Worm (Caenorhabditis elegans): Measurements from ENCODE around the gene tag-124.
A peak's percentile ranks its signal among the peaks of the same experiment; 100 is the strongest.

Gene tag-124

DNA sequence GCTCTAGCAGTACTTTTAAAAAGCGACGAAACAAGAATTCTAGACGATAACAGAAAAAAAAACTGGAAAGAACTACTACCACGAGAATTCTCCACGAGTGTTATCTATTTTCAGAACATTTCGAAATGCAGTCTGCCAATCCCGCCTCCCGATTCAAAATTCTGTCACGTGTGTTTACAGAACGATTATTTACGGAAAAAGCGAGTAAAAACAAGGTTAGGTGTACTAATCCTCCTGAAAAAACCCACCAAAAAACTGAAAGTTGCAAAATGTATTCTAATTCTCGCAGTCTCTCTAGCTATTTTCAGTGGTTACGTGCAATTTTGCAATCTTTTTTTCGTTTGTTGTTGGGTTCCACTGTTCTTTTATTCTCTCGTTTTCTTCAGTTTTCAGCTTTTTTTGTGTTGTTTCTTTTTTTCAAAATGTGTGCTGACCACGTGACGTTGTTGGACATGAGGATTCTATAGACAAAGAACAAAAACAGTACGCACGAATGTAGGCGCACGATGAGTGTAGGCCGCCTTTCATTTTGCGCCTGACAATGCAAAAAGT, 15.5 kb downstream of the tag-124 start (continued):
- peak; percentile 36 for TF ChIP-seq hlh-30 (tag; optimal IDR thresholded peaks at IDR 0.05; ENCODE audit: insufficient read depth)
- TF ChIP-seq egl-27 (tag; optimal IDR thresholded peaks at IDR 0.05) = no peak
- no peak for TF ChIP-seq ztf-11 (tag; optimal IDR thresholded peaks at IDR 0.05)
- no peak for TF ChIP-seq nhr-6 (tag; optimal IDR thresholded peaks at IDR 0.05)
- TF ChIP-seq spr-1 (tag; optimal IDR thresholded peaks at IDR 0.05) = no peak
- no peak for TF ChIP-seq saeg-2 (GFP tag; IDR thresholded peaks at IDR 0.05)
- TF ChIP-seq daf-19 (GFP tag; conservative IDR thresholded peaks at IDR 0.05) = no peak
- TF ChIP-seq snpc-4 (tag; optimal IDR thresholded peaks at IDR 0.05) = no peak
- TF ChIP-seq mdl-1 (tag; optimal IDR thresholded peaks at IDR 0.05) = peak in 1 of 2 experiments; percentile 77
- TF ChIP-seq hlh-11 (tag; optimal IDR thresholded peaks at IDR 0.05) = peak; percentile 38
- TF ChIP-seq lin-38 (GFP tag; IDR thresholded peaks at IDR 0.05) = no peak
- no peak for TF ChIP-seq nhr-42 (GFP tag; IDR thresholded peaks at IDR 0.05)
- TF ChIP-seq aha-1 (tag) = peak; percentile 94
- no peak for TF ChIP-seq ztf-7 (tag; optimal IDR thresholded peaks at IDR 0.05)
- no peak for TF ChIP-seq daf-16 (GFP tag; optimal IDR thresholded peaks at IDR 0.05)
- TF ChIP-seq daf-16 (tag; optimal IDR thresholded peaks at IDR 0.05) = peak; percentile 63
- peak; percentile 57 to 97 for TF ChIP-seq hif-1 (tag; optimal IDR thresholded peaks at IDR 0.05)
- TF ChIP-seq lin-13 (GFP tag; optimal IDR thresholded peaks at IDR 0.05) = no peak
- no peak for TF ChIP-seq T26A8.4 (GFP tag; IDR thresholded peaks at IDR 0.05)
- TF ChIP-seq duxl-1 (tag; optimal IDR thresholded peaks at IDR 0.05; ENCODE audit: poor library complexity) = no peak
- TF ChIP-seq set-16 (GFP tag; IDR thresholded peaks at IDR 0.05) = no peak
- TF ChIP-seq lim-7 (GFP tag; IDR thresholded peaks at IDR 0.05) = no peak
- TF ChIP-seq F49E8.2 (tag; optimal IDR thresholded peaks at IDR 0.05; ENCODE audit: borderline replicate concordance) = no peak
- no peak for TF ChIP-seq pqm-1 (tag; optimal IDR thresholded peaks at IDR 0.05)
- no peak for TF ChIP-seq lsy-2 (tag; optimal IDR thresholded peaks at IDR 0.05)
- TF ChIP-seq zfp-3 (GFP tag; conservative IDR thresholded peaks at IDR 0.05) = no peak
- no peak for TF ChIP-seq unc-130 (GFP tag; optimal IDR thresholded peaks at IDR 0.05)
- no peak for TF ChIP-seq nhr-48 (tag; optimal IDR thresholded peaks at IDR 0.05)

DNA sequence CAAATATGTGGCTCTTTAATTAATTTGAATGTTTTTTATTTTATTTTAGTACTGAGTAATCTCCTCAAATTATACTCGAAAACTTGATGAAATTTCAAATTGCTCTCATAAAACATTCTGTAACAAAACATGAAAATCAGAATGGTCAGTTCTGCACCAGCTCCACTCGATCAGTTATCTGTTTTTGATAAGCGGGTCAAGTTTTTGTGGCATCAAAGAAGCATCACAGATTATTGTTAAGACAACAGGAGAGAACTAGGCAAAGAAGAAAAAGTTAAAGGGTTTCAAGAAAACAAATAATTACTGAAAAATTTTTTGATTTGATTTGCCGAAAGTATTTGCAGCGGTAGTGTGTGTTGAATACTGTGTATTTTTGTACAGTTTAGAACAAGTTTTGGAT, 16.0 kb downstream of the tag-124 start:
- TF ChIP-seq dmd-6 (GFP tag; IDR thresholded peaks at IDR 0.05) (peak; percentile 15; the same call in 1 of the 2 replicates), gei-8 (GFP tag; optimal IDR thresholded peaks at IDR 0.05) (no peak), dve-1 (tag; optimal IDR thresholded peaks at IDR 0.05; ENCODE audit: insufficient read depth) (peak; percentile 69), daf-16 (GFP tag; optimal IDR thresholded peaks at IDR 0.05) (no peak), daf-16 (tag; optimal IDR thresholded peaks at IDR 0.05) (peak; percentile 70), nhr-28 (tag; optimal IDR thresholded peaks at IDR 0.05) (peak; percentile 42)

DNA sequence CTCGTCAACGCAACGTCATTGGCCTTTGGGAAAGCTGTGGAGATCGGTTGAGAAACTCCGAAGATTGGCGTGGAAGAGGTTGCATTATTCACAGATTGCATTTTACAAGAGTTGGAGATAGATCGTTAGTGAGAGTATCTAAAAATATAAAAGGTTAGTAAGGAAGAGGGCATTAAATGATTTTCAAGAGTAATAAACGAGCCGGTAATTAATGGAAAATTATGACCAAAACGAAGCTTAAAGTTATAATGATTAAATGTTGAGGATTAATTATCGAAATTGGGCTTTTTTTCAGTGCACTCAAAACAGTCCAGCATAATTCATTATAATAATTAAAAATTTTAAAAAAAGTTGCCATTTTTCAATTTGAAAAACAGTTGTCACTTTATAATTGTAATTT, 18.2 kb downstream of the tag-124 start, which contains the start of gene pap-2:
Gene pap-2, minus strand, starts transcription at position 101 of the 400 bp plus-strand sequence.
- TF ChIP-seq spr-3 (GFP tag; optimal IDR thresholded peaks at IDR 0.05) (no peak), jun-1 (tag; optimal IDR thresholded peaks at IDR 0.05) (no peak), attf-4 (tag; optimal IDR thresholded peaks at IDR 0.05) (no peak), F44E2.7 (GFP tag; IDR thresholded peaks at IDR 0.05) (no peak), egl-43 (GFP tag; IDR thresholded peaks at IDR 0.05) (no peak), ztf-7 (tag; optimal IDR thresholded peaks at IDR 0.05) (no peak), Y75B8A.6 (GFP tag; IDR thresholded peaks at IDR 0.05) (no peak), madf-9 (GFP tag; conservative IDR thresholded peaks at IDR 0.05) (no peak), hlh-11 (tag; optimal IDR thresholded peaks at IDR 0.05) (no peak), fkh-10 (GFP tag; optimal IDR thresholded peaks at IDR 0.05) (no peak), lim-7 (GFP tag; IDR thresholded peaks at IDR 0.05) (no peak), set-16 (GFP tag; IDR thresholded peaks at IDR 0.05) (no peak), snpc-4 (tag; optimal IDR thresholded peaks at IDR 0.05) (no peak), saeg-2 (GFP tag; IDR thresholded peaks at IDR 0.05) (no peak)

All from whole organism, L4 larva.